Worm (Caenorhabditis elegans) whole organism, midembryonic: Measurements from ENCODE around the gene skpo-3.

ENCODE experiments used
- T22C8.4 ChIP-seq: fragments of 200-800 bp; sonication (Bioruptor generic); IDR thresholded peaks from 2 replicates; pipeline ENCODE4 v1.3.6; 2022; ENCODE audit warnings: missing genetic modification characterization, missing compliant biosample characterization
- cog-1 ChIP-seq: sonication (generic microtip); optimal IDR thresholded peaks from 2 replicates; lab custom pipeline; 2016; ENCODE audit warnings: missing genetic modification characterization, missing compliant biosample characterization
- flt-1 ChIP-seq: fragments of 200-800 bp; sonication (Bioruptor generic); IDR thresholded peaks from 2 replicates; pipeline ENCODE4 v1.3.6; 2022; ENCODE audit warnings: missing genetic modification characterization, missing compliant biosample characterization
- klf-2 ChIP-seq: fragments of 200-800 bp; sonication (Bioruptor generic); conservative IDR thresholded peaks from 2 replicates; pipeline ENCODE4 v1.3.6; 2022; ENCODE audit warnings: missing genetic modification reagents, missing genetic modification characterization, missing compliant biosample characterization
- med-1 ChIP-seq: sonication (generic microtip); optimal IDR thresholded peaks from 2 replicates; lab custom pipeline; 2017; ENCODE audit warnings: missing genetic modification characterization, mild to moderate bottlenecking, missing compliant biosample characterization, antibody characterized with exemption, missing genetic modification reagents; ENCODE audit not compliant: insufficient read depth
- ref-1 ChIP-seq: fragments of 200-800 bp; sonication (Bioruptor generic); conservative IDR thresholded peaks from 2 replicates; pipeline ENCODE4 v1.3.6; 2022; ENCODE audit warnings: missing genetic modification reagents, missing genetic modification characterization, missing compliant biosample characterization
- tab-1 ChIP-seq: fragments of 200-800 bp; sonication (Bioruptor generic); IDR thresholded peaks from 2 replicates; pipeline ENCODE4 v1.3.6; 2022; ENCODE audit warnings: missing genetic modification characterization, missing compliant biosample characterization
- ztf-23 ChIP-seq: fragments of 200-800 bp; sonication (Bioruptor generic); IDR thresholded peaks from 2 replicates; pipeline ENCODE4 v1.3.6; 2022; ENCODE audit warnings: missing genetic modification reagents, missing genetic modification characterization, missing compliant biosample characterization
- ztf-29 ChIP-seq: fragments of 200-800 bp; sonication (Bioruptor generic); IDR thresholded peaks from 2 replicates; pipeline ENCODE4 v1.3.6; 2022; ENCODE audit warnings: missing genetic modification reagents, missing genetic modification characterization, missing compliant biosample characterization

The skpo-3 gene

ce11 chrII:7261854-7262253, 16.2 kb downstream of the skpo-3 start, which contains the start of gene C30G12.4:
Gene C30G12.4, plus strand, starts transcription at chrII:7262154.
- TF ChIP-seq flt-1 (no peak), T22C8.4 (GFP tag; lab: Robert Waterston, UW) (no peak), cog-1 (tag; lab: Kevin White, UChicago) (no peak), ztf-29 (GFP tag; lab: Robert Waterston, UW) (no peak), ztf-23 (no peak), klf-2 (GFP tag; lab: Robert Waterston, UW) (no peak), ref-1 (GFP tag; lab: Robert Waterston, UW) (no peak), tab-1 (GFP tag; lab: Robert Waterston, UW) (no peak), med-1 (GFP tag; lab: Kevin White, UChicago) (no peak)

- TF ChIP-seq ztf-23 (no peak), ref-1 (GFP tag; lab: Robert Waterston, UW) (no peak), med-1 (GFP tag; lab: Kevin White, UChicago) (no peak), cog-1 (tag; lab: Kevin White, UChicago) (no peak), T22C8.4 (GFP tag; lab: Robert Waterston, UW) (no peak), tab-1 (GFP tag; lab: Robert Waterston, UW) (no peak), klf-2 (GFP tag; lab: Robert Waterston, UW) (no peak), flt-1 (no peak), ztf-29 (GFP tag; lab: Robert Waterston, UW) (no peak)
These were observed 19.0 kb downstream of the skpo-3 start for ce11 chrII:7264675-7265074.

- TF ChIP-seq ref-1 (GFP tag; lab: Robert Waterston, UW) (no peak), flt-1 (no peak), ztf-29 (GFP tag; lab: Robert Waterston, UW) (no peak), med-1 (GFP tag; lab: Kevin White, UChicago) (no peak), cog-1 (tag; lab: Kevin White, UChicago) (no peak), tab-1 (GFP tag; lab: Robert Waterston, UW) (no peak)
These were observed 24.1 kb downstream of the skpo-3 start for ce11 chrII:7269783-7270182.

ce11 chrII:7272513-7272912, 26.8 kb downstream of the skpo-3 start:
- TF ChIP-seq flt-1 (no peak), ztf-23 (no peak), med-1 (GFP tag; lab: Kevin White, UChicago) (no peak), cog-1 (tag; lab: Kevin White, UChicago) (no peak), ref-1 (GFP tag; lab: Robert Waterston, UW) (no peak), klf-2 (GFP tag; lab: Robert Waterston, UW) (no peak), tab-1 (GFP tag; lab: Robert Waterston, UW) (no peak), T22C8.4 (GFP tag; lab: Robert Waterston, UW) (no peak), ztf-29 (GFP tag; lab: Robert Waterston, UW) (no peak)

- no peak for TF ChIP-seq med-1 (GFP tag; lab: Kevin White, UChicago)
- TF ChIP-seq ztf-23: no peak
These were observed 27.8 kb downstream of the skpo-3 start for ce11 chrII:7273517-7273916.

ce11 chrII:7277257-7277656, 31.6 kb downstream of the skpo-3 start:
- TF ChIP-seq ref-1 (GFP tag; lab: Robert Waterston, UW) (no peak), klf-2 (GFP tag; lab: Robert Waterston, UW) (no peak), T22C8.4 (GFP tag; lab: Robert Waterston, UW) (no peak), ztf-23 (no peak), ztf-29 (GFP tag; lab: Robert Waterston, UW) (no peak), flt-1 (no peak), med-1 (GFP tag; lab: Kevin White, UChicago) (no peak), tab-1 (GFP tag; lab: Robert Waterston, UW) (no peak), cog-1 (tag; lab: Kevin White, UChicago) (no peak)

ce11 chrII:7277925-7278324, 32.2 kb downstream of the skpo-3 start:
- no peak for TF ChIP-seq med-1 (GFP tag; lab: Kevin White, UChicago)
- no peak for TF ChIP-seq tab-1 (GFP tag; lab: Robert Waterston, UW)
- TF ChIP-seq klf-2 (GFP tag; lab: Robert Waterston, UW): no peak
- TF ChIP-seq T22C8.4 (GFP tag; lab: Robert Waterston, UW): no peak
- no peak for TF ChIP-seq ztf-29 (GFP tag; lab: Robert Waterston, UW)
- TF ChIP-seq cog-1 (tag; lab: Kevin White, UChicago): no peak
- no peak for TF ChIP-seq ztf-23
- no peak for TF ChIP-seq ref-1 (GFP tag; lab: Robert Waterston, UW)
- TF ChIP-seq flt-1: no peak

ce11 chrII:7279808-7280207, 34.1 kb downstream of the skpo-3 start:
- TF ChIP-seq ref-1 (GFP tag; lab: Robert Waterston, UW) (no peak), flt-1 (no peak), med-1 (GFP tag; lab: Kevin White, UChicago) (no peak), T22C8.4 (GFP tag; lab: Robert Waterston, UW) (no peak)

ce11 chrII:7280584-7280983, 34.9 kb downstream of the skpo-3 start:
- no peak for TF ChIP-seq klf-2 (GFP tag; lab: Robert Waterston, UW)
- no peak for TF ChIP-seq flt-1
- TF ChIP-seq T22C8.4 (GFP tag; lab: Robert Waterston, UW): no peak
- no peak for TF ChIP-seq ztf-23
- TF ChIP-seq cog-1 (tag; lab: Kevin White, UChicago): no peak

- TF ChIP-seq ztf-23: no peak
- no peak for TF ChIP-seq tab-1 (GFP tag; lab: Robert Waterston, UW)
- TF ChIP-seq ztf-29 (GFP tag; lab: Robert Waterston, UW): no peak
- TF ChIP-seq med-1 (GFP tag; lab: Kevin White, UChicago): no peak
- no peak for TF ChIP-seq ref-1 (GFP tag; lab: Robert Waterston, UW)
- no peak for TF ChIP-seq klf-2 (GFP tag; lab: Robert Waterston, UW)
- no peak for TF ChIP-seq T22C8.4 (GFP tag; lab: Robert Waterston, UW)
- TF ChIP-seq cog-1 (tag; lab: Kevin White, UChicago): no peak
- no peak for TF ChIP-seq flt-1
These were observed 37.4 kb downstream of the skpo-3 start for ce11 chrII:7283063-7283462.
